Worm (Caenorhabditis elegans): ENCODE data around the gene T28D9.4.

The T28D9.4 gene

ce11 chrII:6516276-6516675 is 39.5 kb downstream of the T28D9.4 start, which contains the start of gene C56E6.7:
Gene C56E6.7 (plus strand): TSS chrII:6516576.
- no peak for TF ChIP-seq nhr-43 (tag; optimal IDR thresholded peaks at IDR 0.05; ENCODE audit: poor library complexity, severe bottlenecking)
- TF ChIP-seq tbx-2 (tag; optimal IDR thresholded peaks at IDR 0.05), result no peak
- no peak for TF ChIP-seq nhr-28 (tag; optimal IDR thresholded peaks at IDR 0.05)
- TF ChIP-seq ceh-82 (tag; optimal IDR thresholded peaks at IDR 0.05), result no peak
- TF ChIP-seq ceh-28 (tag; optimal IDR thresholded peaks at IDR 0.05), result no peak
- no peak for TF ChIP-seq egl-27 (tag; optimal IDR thresholded peaks at IDR 0.05)
- TF ChIP-seq eor-1 (tag; optimal IDR thresholded peaks at IDR 0.05), result no peak
- TF ChIP-seq nfya-1 (tag; optimal IDR thresholded peaks at IDR 0.05; ENCODE audit: insufficient read depth), result no peak
- no peak for TF ChIP-seq egl-5 (tag; optimal IDR thresholded peaks at IDR 0.05)
- TF ChIP-seq R02D3.7 (tag; optimal IDR thresholded peaks at IDR 0.05), result no peak
- TF ChIP-seq fos-1 (tag; optimal IDR thresholded peaks at IDR 0.05), result no peak
- TF ChIP-seq unc-62 (GFP tag; optimal IDR thresholded peaks at IDR 0.05), result no peak
- TF ChIP-seq zag-1 (tag; optimal IDR thresholded peaks at IDR 0.05), result no peak
- TF ChIP-seq lin-15B (tag; optimal IDR thresholded peaks at IDR 0.05), result no peak
- no peak for TF ChIP-seq nhr-76 (tag; optimal IDR thresholded peaks at IDR 0.05)
- no peak for TF ChIP-seq daf-12 (tag; optimal IDR thresholded peaks at IDR 0.05)
- TF ChIP-seq fkh-2 (tag; optimal IDR thresholded peaks at IDR 0.05), result no peak
- no peak for TF ChIP-seq nhr-25 (tag; optimal IDR thresholded peaks at IDR 0.05)
- no peak for TF ChIP-seq ceh-9 (tag; optimal IDR thresholded peaks at IDR 0.05)
- no peak for TF ChIP-seq aly-2 (tag; optimal IDR thresholded peaks at IDR 0.05)

- TF ChIP-seq lin-39 (tag; optimal IDR thresholded peaks at IDR 0.05), result no peak
- no peak for TF ChIP-seq nhr-237 (tag; optimal IDR thresholded peaks at IDR 0.05)
- TF ChIP-seq ceh-9 (tag; optimal IDR thresholded peaks at IDR 0.05), result no peak
- TF ChIP-seq nhr-11 (tag; optimal IDR thresholded peaks at IDR 0.05), result no peak
- TF ChIP-seq fkh-10 (GFP tag; optimal IDR thresholded peaks at IDR 0.05), result no peak
- TF ChIP-seq zag-1 (tag; optimal IDR thresholded peaks at IDR 0.05), result no peak
- no peak for TF ChIP-seq fkh-2 (tag; optimal IDR thresholded peaks at IDR 0.05)
- no peak for TF ChIP-seq nhr-43 (tag; optimal IDR thresholded peaks at IDR 0.05; ENCODE audit: poor library complexity, severe bottlenecking)
- TF ChIP-seq tbx-2 (tag; optimal IDR thresholded peaks at IDR 0.05), result no peak
- no peak for TF ChIP-seq daf-12 (tag; optimal IDR thresholded peaks at IDR 0.05)
- no peak for TF ChIP-seq pha-4 (tag; optimal IDR thresholded peaks at IDR 0.05)
- no peak for TF ChIP-seq nfya-1 (tag; optimal IDR thresholded peaks at IDR 0.05; ENCODE audit: insufficient read depth)
- no peak for TF ChIP-seq nhr-77 (tag; optimal IDR thresholded peaks at IDR 0.05)
- TF ChIP-seq mml-1 (tag; optimal IDR thresholded peaks at IDR 0.05), result no peak
- TF ChIP-seq lin-15B (tag; optimal IDR thresholded peaks at IDR 0.05), result no peak
- TF ChIP-seq nhr-12 (tag; optimal IDR thresholded peaks at IDR 0.05), result no peak
- TF ChIP-seq fos-1 (tag; optimal IDR thresholded peaks at IDR 0.05), result no peak
- no peak for TF ChIP-seq nhr-25 (tag; optimal IDR thresholded peaks at IDR 0.05)
- no peak for TF ChIP-seq hmg-11 (tag; optimal IDR thresholded peaks at IDR 0.05)
These were observed 42.9 kb downstream of the T28D9.4 start for ce11 chrII:6519703-6520102.

ce11 chrII:6520103-6520502 is 43.3 kb downstream of the T28D9.4 start:
- TF ChIP-seq R02D3.7 (tag; optimal IDR thresholded peaks at IDR 0.05) (no peak), skn-1 (tag; optimal IDR thresholded peaks at IDR 0.05) (no peak), ceh-9 (tag; optimal IDR thresholded peaks at IDR 0.05) (no peak), elt-2 (tag; optimal IDR thresholded peaks at IDR 0.05) (peak; percentile 89), pqm-1 (tag; optimal IDR thresholded peaks at IDR 0.05) (peak; percentile 91), nhr-12 (tag; optimal IDR thresholded peaks at IDR 0.05) (no peak), ztf-4 (tag; optimal IDR thresholded peaks at IDR 0.05) (no peak), elt-1 (tag; optimal IDR thresholded peaks at IDR 0.05) (no peak), snpc-4 (tag; optimal IDR thresholded peaks at IDR 0.05) (no peak), fkh-10 (GFP tag; optimal IDR thresholded peaks at IDR 0.05) (no peak), fkh-2 (tag; optimal IDR thresholded peaks at IDR 0.05) (no peak), ceh-28 (tag; optimal IDR thresholded peaks at IDR 0.05) (no peak), sea-2 (GFP tag; optimal IDR thresholded peaks at IDR 0.05) (no peak), zag-1 (tag; optimal IDR thresholded peaks at IDR 0.05) (no peak), jun-1 (tag; optimal IDR thresholded peaks at IDR 0.05) (no peak)

ce11 chrII:6521316-6521715 is 44.6 kb downstream of the T28D9.4 start, which contains the start of gene toe-2:
Gene toe-2 (minus strand): TSS chrII:6521385.
- peak; percentile 18 for TF ChIP-seq pqm-1 (tag; optimal IDR thresholded peaks at IDR 0.05)
- TF ChIP-seq elt-2 (tag; optimal IDR thresholded peaks at IDR 0.05), result peak; percentile 55
- TF ChIP-seq fos-1 (tag; optimal IDR thresholded peaks at IDR 0.05), result no peak
